Fruit fly (Drosophila melanogaster): Measurements from ENCODE around the gene br.

dm6 chrX:1669214-1669613, 94.3 kb downstream of the br start, which contains the start of the genes CG3740 and hfw:
- TF ChIP-seq woc (GFP tag; optimal IDR thresholded peaks at IDR 0.05) = peak; percentile 56
- TF ChIP-seq tai (GFP tag; optimal IDR thresholded peaks at IDR 0.05) = no peak
- peak; percentile 56 for TF ChIP-seq br (GFP tag; optimal IDR thresholded peaks at IDR 0.05)
